Worm (Caenorhabditis elegans) whole organism, young adult: ENCODE results near the gene odd-1.
A peak's percentile ranks its signal among the peaks of the same experiment; 100 is the strongest.

Source experiments
- B0019.2 ChIP-seq: fragments of 200-800 bp; sonication (Bioruptor generic); conservative IDR thresholded peaks from 2 replicates; pipeline ENCODE4 v1.3.6; 2022; ENCODE audit warnings: missing genetic modification reagents, missing genetic modification characterization, missing compliant biosample characterization
- B0035.1 ChIP-seq: sonication (generic microtip); optimal IDR thresholded peaks from 2 replicates; lab custom pipeline; 2016; ENCODE audit warnings: missing genetic modification characterization, mild to moderate bottlenecking, missing compliant biosample characterization, missing genotype, missing genetic modification reagents
- B0261.1 ChIP-seq: sonication (generic microtip); optimal IDR thresholded peaks from 2 replicates; lab custom pipeline; 2016; ENCODE audit warnings: mild to moderate bottlenecking, missing genetic modification characterization, moderate library complexity, missing compliant biosample characterization
- C06A6.2 ChIP-seq: fragments of 200-800 bp; sonication (Bioruptor generic); conservative IDR thresholded peaks from 2 replicates; pipeline ENCODE4 v1.3.6; 2022; ENCODE audit warnings: missing genetic modification characterization, missing compliant biosample characterization
- D2030.7 ChIP-seq: fragments of 200-800 bp; sonication (Bioruptor generic); IDR thresholded peaks from 2 replicates; pipeline ENCODE4 v1.3.6; 2022; ENCODE audit warnings: missing genetic modification reagents, missing genetic modification characterization, missing compliant biosample characterization
- F10E7.11 ChIP-seq: sonication (generic microtip); optimal IDR thresholded peaks from 2 replicates; lab custom pipeline; 2017; ENCODE audit warnings: mild to moderate bottlenecking, missing genetic modification characterization, moderate library complexity, missing compliant biosample characterization
- F23B12.7 ChIP-seq: sonication (generic microtip); optimal IDR thresholded peaks from 2 replicates; lab custom pipeline; 2017; ENCODE audit warnings: missing genetic modification characterization, mild to moderate bottlenecking, missing compliant biosample characterization, antibody characterized with exemption, moderate library complexity; ENCODE audit not compliant: insufficient read depth
- F33H1.4 ChIP-seq: fragments of 200-800 bp; sonication (Bioruptor generic); IDR thresholded peaks from 2 replicates; pipeline ENCODE4 v1.3.6; 2022; ENCODE audit warnings: missing genetic modification reagents, missing genetic modification characterization, missing compliant biosample characterization
- F39B2.1 ChIP-seq: fragments of 200-800 bp; sonication (Bioruptor generic); IDR thresholded peaks from 2 replicates; pipeline ENCODE4 v1.3.6; 2022; ENCODE audit warnings: missing genetic modification reagents, missing genetic modification characterization, missing compliant biosample characterization
- F52B5.7 ChIP-seq: sonication (generic microtip); optimal IDR thresholded peaks from 2 replicates; lab custom pipeline; 2016; ENCODE audit warnings: mild to moderate bottlenecking, missing genetic modification characterization, missing compliant biosample characterization
- F57A8.1 ChIP-seq: fragments of 200-800 bp; sonication (Bioruptor generic); optimal IDR thresholded peaks from 2 replicates; lab custom pipeline; 2018; ENCODE audit warnings: mild to moderate bottlenecking, missing genetic modification characterization, moderate library complexity, missing compliant biosample characterization
- K12H6.12 ChIP-seq: fragments of 200-800 bp; sonication (Bioruptor generic); optimal IDR thresholded peaks from 2 replicates; lab custom pipeline; 2018; ENCODE audit warnings: mild to moderate bottlenecking, missing genetic modification characterization, missing compliant biosample characterization
- T07F8.4 ChIP-seq: sonication (generic microtip); optimal IDR thresholded peaks from 2 replicates; lab custom pipeline; 2016; ENCODE audit warnings: mild to moderate bottlenecking, missing genetic modification characterization, moderate library complexity, missing compliant biosample characterization
- Y53F4B.3 ChIP-seq: fragments of 200-800 bp; sonication (Bioruptor generic); IDR thresholded peaks from 2 replicates; pipeline ENCODE4 v1.3.6; 2022; ENCODE audit warnings: missing genetic modification reagents, missing genetic modification characterization, missing compliant biosample characterization
- Y53G8AR.9 ChIP-seq: fragments of 200-800 bp; sonication (Bioruptor generic); conservative IDR thresholded peaks from 2 replicates; pipeline ENCODE4 v1.3.6; 2022; ENCODE audit warnings: missing genetic modification reagents, missing genetic modification characterization, missing compliant biosample characterization
- Y56A3A.18 ChIP-seq: fragments of 200-800 bp; sonication (Bioruptor generic); IDR thresholded peaks from 2 replicates; pipeline ENCODE4 v1.3.6; 2022; ENCODE audit warnings: missing genetic modification reagents, missing genetic modification characterization, missing compliant biosample characterization
- Y95B8A.8 ChIP-seq: fragments of 200-800 bp; sonication (Bioruptor generic); IDR thresholded peaks from 2 replicates; pipeline ENCODE4 v1.3.6; 2022; ENCODE audit warnings: missing genetic modification reagents, missing genetic modification characterization, missing compliant biosample characterization
- aptf-2 ChIP-seq: fragments of 200-800 bp; sonication (Bioruptor generic); conservative IDR thresholded peaks from 2 replicates; pipeline ENCODE4 v1.3.6; 2022; ENCODE audit warnings: missing genetic modification reagents, missing genetic modification characterization, missing compliant biosample characterization
- atf-7 ChIP-seq: sonication (generic microtip); optimal IDR thresholded peaks from 2 replicates; lab custom pipeline; 2017; ENCODE audit warnings: mild to moderate bottlenecking, missing genetic modification characterization, missing compliant biosample characterization
- athp-1 ChIP-seq: sonication (generic microtip); optimal IDR thresholded peaks from 2 replicates; lab custom pipeline; 2017; ENCODE audit warnings: mild to moderate bottlenecking, missing genetic modification characterization, missing compliant biosample characterization
- attf-5 ChIP-seq: fragments of 200-800 bp; sonication (Bioruptor generic); optimal IDR thresholded peaks from 2 replicates; lab custom pipeline; 2018; ENCODE audit warnings: mild to moderate bottlenecking, missing genetic modification characterization, missing compliant biosample characterization
- attf-6 ChIP-seq: fragments of 200-800 bp; sonication (Bioruptor generic); IDR thresholded peaks from 2 replicates; pipeline ENCODE4 v1.3.6; 2022; ENCODE audit warnings: missing genetic modification reagents, missing genetic modification characterization, missing compliant biosample characterization
- ccch-3 ChIP-seq: fragments of 200-800 bp; sonication (Bioruptor generic); optimal IDR thresholded peaks from 2 replicates; lab custom pipeline; 2018; ENCODE audit warnings: mild to moderate bottlenecking, missing genetic modification characterization, missing compliant biosample characterization
- ceh-79 ChIP-seq: sonication (generic microtip); optimal IDR thresholded peaks from 2 replicates; lab custom pipeline; 2017; ENCODE audit warnings: mild to moderate bottlenecking, missing genetic modification characterization, missing compliant biosample characterization
- chd-7 ChIP-seq: sonication (generic microtip); optimal IDR thresholded peaks from 2 replicates; lab custom pipeline; 2016; ENCODE audit warnings: mild to moderate bottlenecking, missing genetic modification characterization, moderate library complexity, missing compliant biosample characterization
- efl-1 ChIP-seq: fragments of 150-350 bp; optimal IDR thresholded peaks from 2 replicates; lab custom pipeline; 2014; ENCODE audit warnings: missing biosample characterization, missing genetic modification reagents, missing genetic modification characterization
- egl-44 ChIP-seq: fragments of 200-800 bp; sonication (Bioruptor generic); IDR thresholded peaks from 2 replicates; pipeline ENCODE4 v1.3.6; 2022; ENCODE audit warnings: missing genetic modification reagents, missing genetic modification characterization, missing compliant biosample characterization
- egrh-3 ChIP-seq: fragments of 200-800 bp; sonication (Bioruptor generic); IDR thresholded peaks from 2 replicates; pipeline ENCODE4 v1.3.6; 2022; ENCODE audit warnings: missing genetic modification reagents, missing genetic modification characterization, missing compliant biosample characterization
- fkh-3 ChIP-seq: sonication (generic microtip); optimal IDR thresholded peaks from 2 replicates; lab custom pipeline; 2016; ENCODE audit warnings: mild to moderate bottlenecking, missing genetic modification characterization, missing compliant biosample characterization
- him-1 ChIP-seq: sonication (generic microtip); optimal IDR thresholded peaks from 2 replicates; lab custom pipeline; 2016; ENCODE audit warnings: missing genotype, missing genetic modification reagents, missing genetic modification characterization, missing compliant biosample characterization
- hrde-1 ChIP-seq: sonication (generic microtip); optimal IDR thresholded peaks from 2 replicates; lab custom pipeline; 2016; ENCODE audit warnings: missing genetic modification characterization, mild to moderate bottlenecking, missing compliant biosample characterization, moderate library complexity, missing genotype, missing genetic modification reagents, borderline replicate concordance
- hsf-1 ChIP-seq: fragments of 200-800 bp; sonication (Bioruptor generic); IDR thresholded peaks from 2 replicates; pipeline ENCODE4 v1.3.6; 2022; ENCODE audit warnings: missing genetic modification reagents, missing genetic modification characterization, missing compliant biosample characterization
- let-526 ChIP-seq: fragments of 200-800 bp; sonication (Bioruptor generic); IDR thresholded peaks from 2 replicates; pipeline ENCODE4 v1.3.6; 2022; ENCODE audit warnings: missing genetic modification reagents, missing genetic modification characterization, missing compliant biosample characterization
- let-607 ChIP-seq, 2 experiments: fragments of 200-800 bp in 1 of 2; sonication (Bioruptor generic) in 1 of 2; sonication (generic microtip) in 1 of 2; optimal IDR thresholded peaks; 2 replicates each; lab custom pipeline; 2016 to 2018; ENCODE audit warnings: mild to moderate bottlenecking in 2 of 2, missing compliant biosample characterization in 2 of 2, missing genetic modification characterization in 2 of 2, moderate library complexity in 2 of 2, missing genotype in 1 of 2
- lin-40 ChIP-seq: sonication (generic microtip); optimal IDR thresholded peaks from 2 replicates; lab custom pipeline; 2016; ENCODE audit warnings: missing genetic modification characterization, mild to moderate bottlenecking, missing compliant biosample characterization, missing genotype, missing genetic modification reagents
- lin-54 ChIP-seq: fragments of 200-800 bp; sonication (Bioruptor generic); optimal IDR thresholded peaks from 2 replicates; lab custom pipeline; 2018; ENCODE audit warnings: mild to moderate bottlenecking, missing genetic modification characterization, missing compliant biosample characterization
- nhr-120 ChIP-seq: fragments of 200-800 bp; sonication (Bioruptor generic); IDR thresholded peaks from 2 replicates; pipeline ENCODE4 v1.3.6; 2022; ENCODE audit warnings: missing genetic modification characterization, missing compliant biosample characterization
- nhr-80 ChIP-seq: sonication (generic microtip); optimal IDR thresholded peaks from 2 replicates; lab custom pipeline; 2016; ENCODE audit warnings: missing genetic modification characterization, missing compliant biosample characterization
- nhr-90 ChIP-seq: sonication (generic microtip); optimal IDR thresholded peaks from 2 replicates; lab custom pipeline; 2016; ENCODE audit warnings: missing genotype, mild to moderate bottlenecking, missing genetic modification characterization, missing compliant biosample characterization
- repo-1 ChIP-seq: sonication (generic microtip); optimal IDR thresholded peaks from 2 replicates; lab custom pipeline; 2017; ENCODE audit warnings: mild to moderate bottlenecking, missing genetic modification characterization, missing compliant biosample characterization
- snpc-3.4 ChIP-seq: sonication (generic microtip); optimal IDR thresholded peaks from 2 replicates; lab custom pipeline; 2017; ENCODE audit warnings: missing genetic modification characterization, mild to moderate bottlenecking, missing compliant biosample characterization, antibody characterized with exemption, moderate library complexity, missing genotype, missing genetic modification reagents
- somi-1 ChIP-seq: fragments of 200-800 bp; sonication (Bioruptor generic); optimal IDR thresholded peaks from 2 replicates; lab custom pipeline; 2018; ENCODE audit warnings: mild to moderate bottlenecking, missing genetic modification characterization, missing compliant biosample characterization
- sptf-2 ChIP-seq: fragments of 200-800 bp; sonication (Bioruptor generic); optimal IDR thresholded peaks from 2 replicates; lab custom pipeline; 2018; ENCODE audit warnings: mild to moderate bottlenecking, missing genetic modification characterization, missing compliant biosample characterization
- tbx-9 ChIP-seq: sonication (generic microtip); optimal IDR thresholded peaks from 2 replicates; lab custom pipeline; 2016; ENCODE audit warnings: borderline replicate concordance, missing genetic modification characterization, inconsistent platforms, missing compliant biosample characterization
- tlf-1 ChIP-seq: fragments of 200-800 bp; sonication (Bioruptor generic); optimal IDR thresholded peaks from 2 replicates; lab custom pipeline; 2018; ENCODE audit warnings: mild to moderate bottlenecking, missing genetic modification characterization, missing compliant biosample characterization
- unc-62 ChIP-seq: fragments of 150-350 bp; optimal IDR thresholded peaks from 2 replicates; lab custom pipeline; 2014; ENCODE audit warnings: missing biosample characterization, missing genetic modification reagents, missing genetic modification characterization
- zim-3 ChIP-seq: sonication (generic microtip); optimal IDR thresholded peaks from 2 replicates; lab custom pipeline; 2017; ENCODE audit warnings: mild to moderate bottlenecking, missing genetic modification characterization, moderate library complexity, missing compliant biosample characterization
- ztf-18 ChIP-seq: sonication (generic microtip); optimal IDR thresholded peaks from 2 replicates; lab custom pipeline; 2016; ENCODE audit warnings: missing genotype, mild to moderate bottlenecking, missing genetic modification characterization, missing compliant biosample characterization
- ztf-26 ChIP-seq: sonication (generic microtip); optimal IDR thresholded peaks from 2 replicates; lab custom pipeline; 2017; ENCODE audit warnings: missing genetic modification characterization, missing compliant biosample characterization

Gene odd-1

ce11 chrIII:7120477-7120876 is 12.4 kb downstream of the odd-1 start:
- TF ChIP-seq let-526 (GFP tag; lab: Robert Waterston, UW) (no peak), snpc-3.4 (tag; lab: Kevin White, UChicago) (no peak), fkh-3 (tag; lab: Kevin White, UChicago) (no peak), ztf-18 (no peak), Y95B8A.8 (GFP tag; lab: Robert Waterston, UW) (no peak), D2030.7 (GFP tag; lab: Robert Waterston, UW) (no peak), K12H6.12 (no peak), Y56A3A.18 (no peak), B0019.2 (GFP tag; lab: Robert Waterston, UW) (no peak), Y53F4B.3 (GFP tag; lab: Robert Waterston, UW) (no peak), F52B5.7 (tag; lab: Kevin White, UChicago) (no peak), repo-1 (tag; lab: Kevin White, UChicago) (peak; percentile 16), hrde-1 (tag; lab: Kevin White, UChicago) (no peak), B0035.1 (tag; lab: Kevin White, UChicago) (no peak), Y53G8AR.9 (0 out of 2 replicates have a peak, but pooled peaks have one; percentile 13), C06A6.2 (GFP tag; lab: Robert Waterston, UW) (no peak), nhr-90 (no peak), atf-7 (peak; percentile 5), ztf-26 (tag; lab: Kevin White, UChicago) (no peak), ceh-79 (no peak), attf-6 (GFP tag; lab: Robert Waterston, UW) (no peak), nhr-120 (GFP tag; lab: Robert Waterston, UW) (no peak), lin-54 (no peak), egrh-3 (GFP tag; lab: Robert Waterston, UW) (no peak), efl-1 (GFP tag; lab: Kevin White, UChicago) (no peak), nhr-80 (tag; lab: Kevin White, UChicago) (peak; percentile 25), F39B2.1 (GFP tag; lab: Robert Waterston, UW) (no peak), B0261.1 (tag; lab: Kevin White, UChicago) (no peak), ccch-3 (no peak), somi-1 (GFP tag; lab: Kevin White, UChicago) (no peak), let-607 (tag; optimal IDR thresholded peaks at IDR 0.05; lab: Kevin White, UChicago) (peak in 1 of 2 experiments; percentile 35), F33H1.4 (GFP tag; lab: Robert Waterston, UW) (no peak), hsf-1 (GFP tag; lab: Robert Waterston, UW) (0 out of 2 replicates have a peak, but pooled peaks have one; percentile 37), tlf-1 (GFP tag; lab: Kevin White, UChicago) (no peak), egl-44 (GFP tag; lab: Robert Waterston, UW) (no peak), T07F8.4 (tag; lab: Kevin White, UChicago) (no peak), athp-1 (no peak), F57A8.1 (GFP tag; lab: Kevin White, UChicago) (no peak), aptf-2 (no peak), zim-3 (tag; lab: Kevin White, UChicago) (no peak), attf-5 (no peak), sptf-2 (no peak), chd-7 (tag; lab: Kevin White, UChicago) (peak; percentile 15), unc-62 (GFP tag; lab: Kevin White, UChicago) (no peak), him-1 (tag; lab: Kevin White, UChicago) (peak; percentile 51), F23B12.7 (no peak), F10E7.11 (tag; lab: Kevin White, UChicago) (no peak), tbx-9 (tag; lab: Kevin White, UChicago) (no peak), lin-40 (tag; lab: Kevin White, UChicago) (peak; percentile 29)
